Worm (Caenorhabditis elegans) whole organism, L3 larva: ENCODE data around the gene T27E4.5.

Source experiments
- R02D3.7 ChIP-seq: fragments of 150-350 bp; optimal IDR thresholded peaks from 2 replicates; lab custom pipeline; 2014; ENCODE audit warnings: missing biosample characterization, missing genetic modification characterization
- aly-2 ChIP-seq: fragments of 150-350 bp; optimal IDR thresholded peaks from 2 replicates; lab custom pipeline; 2014; ENCODE audit warnings: missing biosample characterization, missing genetic modification characterization
- ama-1 ChIP-seq: fragments of 150-350 bp; optimal IDR thresholded peaks from 2 replicates; lab custom pipeline; 2018
- ceh-28 ChIP-seq: fragments of 150-350 bp; optimal IDR thresholded peaks from 2 replicates; lab custom pipeline; 2014; ENCODE audit warnings: missing biosample characterization, missing genetic modification reagents, missing genetic modification characterization
- ceh-82 ChIP-seq: fragments of 150-350 bp; optimal IDR thresholded peaks from 2 replicates; lab custom pipeline; 2014; ENCODE audit warnings: missing biosample characterization, missing genetic modification characterization
- ceh-9 ChIP-seq: sonication (generic microtip); optimal IDR thresholded peaks from 2 replicates; lab custom pipeline; 2018; ENCODE audit warnings: missing biosample characterization, missing genetic modification characterization
- daf-12 ChIP-seq: fragments of 150-350 bp; optimal IDR thresholded peaks from 2 replicates; lab custom pipeline; 2014; ENCODE audit warnings: missing biosample characterization, missing genetic modification reagents, missing genetic modification characterization
- elt-1 ChIP-seq: fragments of 150-350 bp; optimal IDR thresholded peaks from 2 replicates; lab custom pipeline; 2014; ENCODE audit warnings: missing biosample characterization, missing genetic modification characterization
- elt-2 ChIP-seq: sonication (generic microtip); optimal IDR thresholded peaks from 2 replicates; lab custom pipeline; 2016; ENCODE audit warnings: missing genetic modification reagents, mild to moderate bottlenecking, missing genetic modification characterization, missing compliant biosample characterization
- elt-3 ChIP-seq, 3 experiments: fragments of 150-350 bp in 1 of 3; sonication (generic microtip) in 2 of 3; optimal IDR thresholded peaks; 2 replicates in 2 of 3; 4 replicates in 1 of 3; lab custom pipeline; 2014 to 2017; ENCODE audit warnings: missing biosample characterization in 3 of 3, missing genetic modification characterization in 3 of 3
- eor-1 ChIP-seq, 2 experiments: fragments of 150-350 bp; optimal IDR thresholded peaks; 2 replicates each; lab custom pipeline; 2014 to 2018; ENCODE audit warnings: missing biosample characterization in 2 of 2, missing genetic modification characterization in 2 of 2
- fos-1 ChIP-seq: fragments of 150-350 bp; optimal IDR thresholded peaks from 2 replicates; lab custom pipeline; 2014; ENCODE audit warnings: missing biosample characterization, missing genetic modification characterization
- hmg-11 ChIP-seq: sonication (generic microtip); optimal IDR thresholded peaks from 2 replicates; lab custom pipeline; 2016; ENCODE audit warnings: missing genetic modification characterization, missing compliant biosample characterization
- jun-1 ChIP-seq: fragments of 150-350 bp; optimal IDR thresholded peaks from 2 replicates; lab custom pipeline; 2014; ENCODE audit warnings: missing biosample characterization, missing genetic modification reagents, missing genetic modification characterization
- lsy-12 ChIP-seq: sonication (generic microtip); optimal IDR thresholded peaks from 2 replicates; lab custom pipeline; 2016; ENCODE audit warnings: mild to moderate bottlenecking, missing genetic modification characterization, missing compliant biosample characterization
- mdl-1 ChIP-seq: fragments of 150-350 bp; optimal IDR thresholded peaks from 2 replicates; lab custom pipeline; 2014; ENCODE audit warnings: missing biosample characterization, missing genetic modification characterization
- nfya-1 ChIP-seq: sonication (generic microtip); optimal IDR thresholded peaks from 2 replicates; lab custom pipeline; 2017; ENCODE audit warnings: missing genetic modification characterization, mild to moderate bottlenecking, missing compliant biosample characterization, antibody characterized with exemption, moderate library complexity; ENCODE audit not compliant: insufficient read depth
- nhr-11 ChIP-seq: fragments of 150-350 bp; optimal IDR thresholded peaks from 2 replicates; lab custom pipeline; 2014; ENCODE audit warnings: missing biosample characterization, missing genetic modification characterization
- nhr-23 ChIP-seq: fragments of 150-350 bp; optimal IDR thresholded peaks from 2 replicates; lab custom pipeline; 2014; ENCODE audit warnings: missing biosample characterization, missing genetic modification reagents, missing genetic modification characterization
- nhr-237 ChIP-seq: fragments of 150-350 bp; optimal IDR thresholded peaks from 2 replicates; lab custom pipeline; 2014; ENCODE audit warnings: missing biosample characterization, missing genetic modification characterization
- nhr-25 ChIP-seq: sonication (generic microtip); optimal IDR thresholded peaks from 2 replicates; lab custom pipeline; 2017; ENCODE audit warnings: missing biosample characterization, missing genetic modification characterization
- nhr-67 ChIP-seq: fragments of 150-350 bp; optimal IDR thresholded peaks from 2 replicates; lab custom pipeline; 2014; ENCODE audit warnings: missing biosample characterization, missing genetic modification characterization
- pha-4 ChIP-seq: fragments of 150-350 bp; optimal IDR thresholded peaks from 2 replicates; lab custom pipeline; 2014; ENCODE audit warnings: missing biosample characterization, missing genetic modification reagents, missing genetic modification characterization
- pqm-1 ChIP-seq: fragments of 150-350 bp; optimal IDR thresholded peaks from 2 replicates; lab custom pipeline; 2017; ENCODE audit warnings: missing biosample characterization, missing genetic modification characterization, inconsistent platforms
- skn-1 ChIP-seq: fragments of 150-350 bp; optimal IDR thresholded peaks from 2 replicates; lab custom pipeline; 2014; ENCODE audit warnings: missing biosample characterization, missing genetic modification characterization
- snpc-4 ChIP-seq: fragments of 150-350 bp; optimal IDR thresholded peaks from 2 replicates; lab custom pipeline; 2014; ENCODE audit warnings: missing biosample characterization, missing genetic modification characterization
- tbx-2 ChIP-seq: sonication (generic microtip); optimal IDR thresholded peaks from 2 replicates; lab custom pipeline; 2016; ENCODE audit warnings: mild to moderate bottlenecking, missing genetic modification characterization, missing compliant biosample characterization
- unc-39 ChIP-seq: sonication (generic microtip); optimal IDR thresholded peaks from 4 replicates; lab custom pipeline; 2017; ENCODE audit warnings: missing biosample characterization, missing genetic modification characterization
- zag-1 ChIP-seq: fragments of 150-350 bp; optimal IDR thresholded peaks from 2 replicates; lab custom pipeline; 2014; ENCODE audit warnings: missing biosample characterization, missing genetic modification characterization
- ztf-11 ChIP-seq: fragments of 150-350 bp; optimal IDR thresholded peaks from 2 replicates; lab custom pipeline; 2014; ENCODE audit warnings: missing biosample characterization, missing genetic modification characterization
- ztf-4 ChIP-seq: fragments of 150-350 bp; optimal IDR thresholded peaks from 2 replicates; lab custom pipeline; 2014; ENCODE audit warnings: missing biosample characterization, missing genetic modification characterization

Gene T27E4.5

DNA sequence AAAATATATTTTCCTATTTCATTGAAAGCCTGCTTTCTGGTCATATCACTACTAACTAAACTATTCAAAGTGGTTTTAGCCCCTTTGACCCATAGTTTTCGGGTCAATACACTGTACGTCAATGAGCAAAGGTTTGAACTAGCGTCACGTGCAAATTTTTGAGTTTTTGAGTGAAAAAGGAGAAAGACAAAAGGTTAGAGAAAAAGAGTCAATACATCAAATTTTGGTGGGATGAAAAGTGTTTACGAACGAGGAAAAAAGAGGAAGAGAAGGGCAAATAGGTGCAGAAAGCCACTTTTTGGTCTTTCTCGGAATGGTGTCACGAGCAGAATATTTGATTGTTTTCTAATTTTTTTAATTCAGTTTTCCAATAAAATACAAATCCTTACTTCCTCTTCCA lies 6.2 kb upstream of the T27E4.5 start:
- TF ChIP-seq skn-1 (no peak), pqm-1 (tag; lab: Kevin White, UChicago) (peak; percentile 41), ztf-11 (no peak), pha-4 (tag; lab: Kevin White, UChicago) (peak; percentile 90), fos-1 (tag; lab: Kevin White, UChicago) (no peak), mdl-1 (peak; percentile 18), nhr-11 (tag; lab: Kevin White, UChicago) (no peak), ztf-4 (tag; lab: Kevin White, UChicago) (no peak), nfya-1 (tag; lab: Kevin White, UChicago) (peak; percentile 13), ceh-9 (tag; lab: Kevin White, UChicago) (no peak), daf-12 (tag; lab: Kevin White, UChicago) (no peak), jun-1 (peak; percentile 25), hmg-11 (tag; lab: Kevin White, UChicago) (no peak)

DNA sequence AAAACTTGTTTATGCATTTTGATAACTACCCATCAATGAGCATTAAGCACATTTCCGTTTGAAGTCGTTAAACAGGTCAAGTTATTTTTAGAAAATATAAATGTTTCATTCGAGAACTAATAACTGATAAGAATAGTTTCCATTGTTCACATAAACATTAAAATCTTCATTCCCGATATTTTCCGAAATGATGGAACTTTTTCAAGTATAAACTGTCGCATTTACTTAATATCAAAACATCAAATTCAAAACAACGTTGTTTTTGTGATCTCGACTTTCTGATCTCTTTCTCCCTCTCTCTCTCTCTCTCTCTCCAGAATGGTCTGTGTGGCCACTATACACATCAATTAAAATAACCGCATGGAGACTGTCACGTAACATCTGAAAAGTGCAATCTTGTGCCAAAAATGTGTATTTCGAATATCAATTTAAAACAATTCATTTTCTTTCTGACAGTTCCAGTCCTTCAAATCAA lies 4.8 kb upstream of the T27E4.5 start:
- TF ChIP-seq ceh-28 (tag; lab: Kevin White, UChicago) = no peak
- TF ChIP-seq nhr-23 (tag; lab: Kevin White, UChicago) = no peak
- TF ChIP-seq pqm-1 (tag; lab: Kevin White, UChicago) = peak; percentile 92
- TF ChIP-seq zag-1 (tag; lab: Kevin White, UChicago) = no peak
- TF ChIP-seq mdl-1 = no peak
- TF ChIP-seq elt-2 (tag; lab: Kevin White, UChicago) = peak; percentile 79
- TF ChIP-seq ceh-9 (tag; lab: Kevin White, UChicago) = no peak
- TF ChIP-seq tbx-2 (tag; lab: Kevin White, UChicago) = peak; percentile 2
- peak; percentile 68 for TF ChIP-seq jun-1
- TF ChIP-seq ama-1 (lab: Kevin White, UChicago) = peak; percentile 79
- peak; percentile 39 for TF ChIP-seq nhr-25 (tag; lab: Kevin White, UChicago)
- peak; percentile 66 for TF ChIP-seq aly-2 (tag; lab: Kevin White, UChicago)
- no peak for TF ChIP-seq snpc-4 (tag; lab: Kevin White, UChicago)
- peak; percentile 74 for TF ChIP-seq pha-4 (tag; lab: Kevin White, UChicago)
- TF ChIP-seq nhr-11 (tag; lab: Kevin White, UChicago) = no peak

DNA sequence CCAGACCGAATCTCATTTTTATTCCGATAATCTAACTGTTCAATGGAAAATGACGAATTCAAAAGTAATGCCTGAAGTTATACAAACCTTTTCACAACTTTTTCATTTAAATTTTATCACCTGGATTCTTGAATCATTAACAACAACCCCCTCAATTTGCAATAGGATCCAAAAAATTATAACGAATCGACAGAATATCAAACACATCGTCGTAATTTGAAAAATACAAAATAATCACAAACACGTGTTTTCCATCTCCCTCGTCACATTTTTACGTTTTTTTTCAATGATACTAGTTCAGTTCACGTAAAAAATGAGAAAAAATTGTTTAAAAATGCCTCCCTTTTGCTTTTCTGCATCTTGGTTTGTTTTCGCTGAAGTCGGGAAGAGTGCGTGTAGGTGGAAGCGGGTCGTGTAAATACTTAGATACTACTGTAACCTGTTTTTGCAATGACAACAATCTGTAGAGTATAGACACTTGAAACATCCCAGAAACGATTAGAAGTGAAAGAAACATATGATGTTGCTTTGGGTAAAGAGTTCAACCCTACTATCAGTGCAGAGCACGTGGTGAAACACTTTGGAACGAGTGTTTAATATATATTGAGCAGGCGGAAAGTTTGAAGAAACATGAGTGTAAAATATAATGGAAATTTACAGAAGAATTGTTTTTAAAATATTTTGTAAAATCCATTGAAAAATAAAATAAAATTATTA lies 3.9 kb upstream of the T27E4.5 start, which contains the start of gene oac-50:
TSS of gene oac-50 (minus strand) at position 219 of the 717 bp plus-strand sequence.
- TF ChIP-seq elt-2 (tag; lab: Kevin White, UChicago) (peak; percentile 55), zag-1 (tag; lab: Kevin White, UChicago) (no peak), elt-3 (tag; optimal IDR thresholded peaks at IDR 0.05; lab: Kevin White, UChicago) (no peak), pqm-1 (tag; lab: Kevin White, UChicago) (peak; percentile 79), nhr-67 (no peak), ztf-11 (no peak), pha-4 (tag; lab: Kevin White, UChicago) (peak; percentile 82), eor-1 (tag; optimal IDR thresholded peaks at IDR 0.05; lab: Kevin White, UChicago) (no peak)

DNA sequence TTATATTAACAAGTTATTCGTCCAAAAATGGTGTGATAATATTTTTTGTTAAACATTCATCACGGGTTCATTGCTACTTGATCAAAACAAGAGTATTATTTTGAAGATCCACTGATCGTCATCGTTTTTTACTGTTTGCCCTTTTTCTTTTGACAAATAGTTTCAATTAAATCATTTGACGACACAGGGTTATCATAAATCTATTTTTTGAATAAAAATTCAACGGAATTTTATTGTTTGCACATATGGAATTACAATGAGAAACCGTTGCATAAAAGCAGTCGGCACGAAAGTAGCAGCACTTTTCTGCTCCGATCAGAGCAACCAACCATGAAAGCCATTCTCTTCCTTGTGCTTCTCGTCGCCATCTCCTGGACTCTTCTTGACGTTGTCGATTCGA lies 1.9 kb downstream of the T27E4.5 start, which contains the start of gene fip-2:
TSS of gene fip-2 (plus strand) at position 301 of the 400 bp plus-strand sequence.
- no peak for TF ChIP-seq ceh-82 (tag; lab: Kevin White, UChicago)
- no peak for TF ChIP-seq unc-39 (tag; lab: Kevin White, UChicago)
- no peak for TF ChIP-seq lsy-12 (tag; lab: Kevin White, UChicago)
- TF ChIP-seq nhr-237 (tag; lab: Kevin White, UChicago) = no peak
- no peak for TF ChIP-seq ceh-28 (tag; lab: Kevin White, UChicago)
- no peak for TF ChIP-seq daf-12 (tag; lab: Kevin White, UChicago)
- TF ChIP-seq R02D3.7 (tag; lab: Kevin White, UChicago) = no peak
- TF ChIP-seq, all 47 proteins: peak for 0

DNA sequence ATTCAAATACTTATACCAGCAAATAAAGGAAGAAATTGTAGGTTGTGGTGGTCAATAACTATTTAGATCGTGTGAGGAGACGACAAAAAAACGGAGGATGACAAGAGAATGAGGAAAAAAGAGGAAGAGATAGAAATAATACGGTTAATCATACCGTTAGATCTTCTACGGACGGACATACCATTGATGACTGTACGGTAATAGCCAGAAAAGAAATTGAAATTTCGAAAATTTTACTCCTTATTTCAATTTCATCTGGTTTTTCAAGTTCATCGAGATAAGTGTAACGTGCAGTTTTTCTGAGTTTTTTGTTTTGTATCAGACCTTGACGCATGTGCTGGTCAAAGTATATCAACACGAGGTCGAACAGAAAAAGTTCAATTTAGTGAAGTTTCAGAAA lies 3.7 kb downstream of the T27E4.5 start:
- TF ChIP-seq lsy-12 (tag; lab: Kevin White, UChicago) (no peak), elt-1 (tag; lab: Kevin White, UChicago) (peak; percentile 87)
